Fruit fly (Drosophila melanogaster): ENCODE data around the gene kuk.

Gene kuk

dm6 chr3R:17117607-17118327 is 37.7 kb downstream of the kuk start (continued):
- peak; percentile 83 for TF ChIP-seq Met (GFP tag; optimal IDR thresholded peaks at IDR 0.05)
- peak; percentile 14 for TF ChIP-seq CG6854 (GFP tag; optimal IDR thresholded peaks at IDR 0.05)
- TF ChIP-seq CG8119 (GFP tag; IDR thresholded peaks at IDR 0.05) = no peak
- TF ChIP-seq acj6 (GFP tag; optimal IDR thresholded peaks at IDR 0.05) = peak; percentile 64
- peak; percentile 3 to 23 for TF ChIP-seq salr (GFP tag; optimal IDR thresholded peaks at IDR 0.05)
- TF ChIP-seq Eip78C (GFP tag) = peak; percentile 92
- no peak for TF ChIP-seq CG11762 (GFP tag; optimal IDR thresholded peaks at IDR 0.05; ENCODE audit: insufficient read depth)
- TF ChIP-seq dac (GFP tag; optimal IDR thresholded peaks at IDR 0.05) = no peak
- peak; percentile 57 for TF ChIP-seq cyc (GFP tag; optimal IDR thresholded peaks at IDR 0.05)
- TF ChIP-seq CG1621 (tag; optimal IDR thresholded peaks at IDR 0.05) = peak; percentile 10
- TF ChIP-seq CG31627 (GFP tag; optimal IDR thresholded peaks at IDR 0.05) = peak; percentile 75
- TF ChIP-seq CG16779 (tag; optimal IDR thresholded peaks at IDR 0.05) = no peak
- peak; percentile 35 for TF ChIP-seq Hr4 (GFP tag; optimal IDR thresholded peaks at IDR 0.05)
- peak; percentile 58 for TF ChIP-seq achi (GFP tag; optimal IDR thresholded peaks at IDR 0.05)
- TF ChIP-seq Hr38 (GFP tag; optimal IDR thresholded peaks at IDR 0.05) = no peak
- TF ChIP-seq fd59A (GFP tag; optimal IDR thresholded peaks at IDR 0.05) = peak; percentile 69
- TF ChIP-seq topi (GFP tag; optimal IDR thresholded peaks at IDR 0.05) = peak; percentile 79
- TF ChIP-seq CG3919 (GFP tag; optimal IDR thresholded peaks at IDR 0.05) = peak; percentile 55
- TF ChIP-seq CG6163 (GFP tag; IDR thresholded peaks at IDR 0.05) = 0 out of 3 replicates have a peak, but pooled peaks have one; percentile 33
- TF ChIP-seq CG8632 (GFP tag; optimal IDR thresholded peaks at IDR 0.05) = peak; percentile 51
- peak; percentile 52 for TF ChIP-seq CG10669 (GFP tag; optimal IDR thresholded peaks at IDR 0.05)
- TF ChIP-seq Ets21C (GFP tag; optimal IDR thresholded peaks at IDR 0.05) = peak; percentile 38
- TF ChIP-seq CG15336 (GFP tag; IDR thresholded peaks at IDR 0.05) = no peak
- TF ChIP-seq spab (GFP tag; optimal IDR thresholded peaks at IDR 0.05) = peak; percentile 61
- peak; percentile 83 for TF ChIP-seq esn (GFP tag; optimal IDR thresholded peaks at IDR 0.05)
- TF ChIP-seq svp (GFP tag) = peak; percentile 91
- no peak for TF ChIP-seq eg (GFP tag; IDR thresholded peaks at IDR 0.05)
- peak; percentile 39 for TF ChIP-seq CG9139 (GFP tag; optimal IDR thresholded peaks at IDR 0.05)
- peak; percentile 65 for TF ChIP-seq CG6808 (GFP tag; optimal IDR thresholded peaks at IDR 0.05)
- TF ChIP-seq Eip75B (GFP tag; optimal IDR thresholded peaks at IDR 0.05) = peak; percentile 57
- TF ChIP-seq CG11294 (GFP tag; IDR thresholded peaks at IDR 0.05) = no peak
- TF ChIP-seq Smox (GFP tag; optimal IDR thresholded peaks at IDR 0.05) = peak; percentile 20

dm6 chr3R:17118917-17119378 is 38.9 kb downstream of the kuk start:
- TF ChIP-seq fd85E (GFP tag; optimal IDR thresholded peaks at IDR 0.05) (no peak), achi (GFP tag; optimal IDR thresholded peaks at IDR 0.05) (no peak), CG8632 (GFP tag; optimal IDR thresholded peaks at IDR 0.05) (peak; percentile 8), CG6808 (GFP tag; optimal IDR thresholded peaks at IDR 0.05) (peak; percentile 8), CG16779 (tag; optimal IDR thresholded peaks at IDR 0.05) (peak; percentile 17), salr (GFP tag; optimal IDR thresholded peaks at IDR 0.05) (no peak), CG6276 (GFP tag; optimal IDR thresholded peaks at IDR 0.05) (peak; percentile 52), Met (GFP tag; optimal IDR thresholded peaks at IDR 0.05) (no peak), Hr4 (GFP tag; optimal IDR thresholded peaks at IDR 0.05) (no peak), dsx (GFP tag; optimal IDR thresholded peaks at IDR 0.05; ENCODE audit: poor library complexity, severe bottlenecking) (no peak), CG8119 (GFP tag; IDR thresholded peaks at IDR 0.05) (no peak), CG34406 (GFP tag; optimal IDR thresholded peaks at IDR 0.05) (no peak), Sox102F (GFP tag; optimal IDR thresholded peaks at IDR 0.05) (peak; percentile 68), CG10669 (GFP tag; optimal IDR thresholded peaks at IDR 0.05) (no peak), acj6 (GFP tag; optimal IDR thresholded peaks at IDR 0.05) (no peak), esn (GFP tag; optimal IDR thresholded peaks at IDR 0.05) (no peak), CG1621 (tag; optimal IDR thresholded peaks at IDR 0.05) (peak; percentile 43), CG6163 (GFP tag; IDR thresholded peaks at IDR 0.05) (no peak), CG6792 (GFP tag; optimal IDR thresholded peaks at IDR 0.05) (no peak), Smox (GFP tag; optimal IDR thresholded peaks at IDR 0.05) (no peak), Eip78C (GFP tag) (peak; percentile 51), eg (GFP tag; IDR thresholded peaks at IDR 0.05) (peak; percentile 7; the same call in 1 of the 3 replicates), ss (GFP tag; optimal IDR thresholded peaks at IDR 0.05) (peak in 1 of 2 experiments; percentile 51), CG11902 (GFP tag; optimal IDR thresholded peaks at IDR 0.05) (no peak), CG15336 (GFP tag; IDR thresholded peaks at IDR 0.05) (peak; percentile 30; the same call in 1 of the 2 replicates), Sox15 (GFP tag; optimal IDR thresholded peaks at IDR 0.05) (no peak), CG6854 (GFP tag; optimal IDR thresholded peaks at IDR 0.05) (peak; percentile 81), svp (GFP tag) (no peak)

All from whole organism, prepupa.